Fruit fly (Drosophila melanogaster): ENCODE measurements around the gene PolE1.

- TF ChIP-seq insv (optimal IDR thresholded peaks at IDR 0.05) (no peak), Myc (optimal IDR thresholded peaks at IDR 0.05) (no peak), psq (optimal IDR thresholded peaks at IDR 0.05) (no peak)
These were observed 15.2 kb upstream of the PolE1 start for dm6 chr3R:23332535-23333333.
